Worm (Caenorhabditis elegans): ENCODE data around the gene W10G11.19.

Gene W10G11.19

DNA sequence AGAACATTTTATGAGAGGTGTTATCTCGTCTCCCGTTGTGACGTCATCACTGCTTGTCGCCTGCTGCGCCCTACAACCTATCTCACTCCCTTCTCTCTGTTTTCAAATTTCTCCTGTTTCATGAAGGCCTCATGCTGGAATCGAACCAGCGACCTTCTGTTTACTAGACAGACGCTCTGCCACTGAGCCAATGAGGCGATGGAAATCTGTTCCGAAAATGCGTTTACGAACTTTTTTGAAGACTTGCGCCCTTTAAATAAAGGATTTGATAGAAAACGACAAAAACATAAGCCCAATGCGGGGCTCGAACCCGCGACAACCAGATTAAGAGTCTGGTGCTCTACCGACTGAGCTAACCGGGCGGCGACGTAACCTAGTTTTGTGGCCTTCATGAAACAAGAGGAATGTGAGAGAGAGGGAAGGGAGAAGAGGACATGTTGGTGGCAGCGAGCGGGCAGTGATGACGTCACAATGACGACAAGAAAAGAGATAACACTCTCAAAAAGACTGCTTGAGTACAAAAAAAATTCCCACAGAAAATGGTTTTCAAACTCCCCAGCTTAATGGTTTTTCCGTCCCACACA lies 31.4 kb upstream of the W10G11.19 start, which contains the start of gene clec-126 (continued):
- TF ChIP-seq hlh-13 (GFP tag; optimal IDR thresholded peaks at IDR 0.05): peak; percentile 54
- peak; percentile 76 for TF ChIP-seq fkh-6 (tag; optimal IDR thresholded peaks at IDR 0.05)
- peak; percentile 68 for TF ChIP-seq ceh-19 (GFP tag; optimal IDR thresholded peaks at IDR 0.05)
- peak; percentile 77 for TF ChIP-seq ceh-6 (GFP tag; optimal IDR thresholded peaks at IDR 0.05)
- peak; percentile 81 for TF ChIP-seq ref-2 (tag; optimal IDR thresholded peaks at IDR 0.05)
- peak; percentile 93 for TF ChIP-seq elt-2 (tag; optimal IDR thresholded peaks at IDR 0.05)
- TF ChIP-seq unc-3 (GFP tag; conservative IDR thresholded peaks at IDR 0.05): no peak
- TF ChIP-seq unc-3 (tag; optimal IDR thresholded peaks at IDR 0.05): peak; percentile 50
- TF ChIP-seq ets-4 (tag; optimal IDR thresholded peaks at IDR 0.05): peak; percentile 5
- TF ChIP-seq ceh-30 (tag; optimal IDR thresholded peaks at IDR 0.05): no peak
- peak; percentile 58 for TF ChIP-seq odd-2 (tag; optimal IDR thresholded peaks at IDR 0.05)
- TF ChIP-seq fax-1 (tag; optimal IDR thresholded peaks at IDR 0.05): peak; percentile 44
- TF ChIP-seq pax-1 (tag; optimal IDR thresholded peaks at IDR 0.05): no peak
- TF ChIP-seq tbx-2 (tag; optimal IDR thresholded peaks at IDR 0.05): peak; percentile 76
- TF ChIP-seq ceh-2 (tag; optimal IDR thresholded peaks at IDR 0.05): peak; percentile 67
- peak; percentile 1 for TF ChIP-seq T23F11.4 (GFP tag; optimal IDR thresholded peaks at IDR 0.05)
- peak; percentile 52 for TF ChIP-seq gmeb-2 (tag; optimal IDR thresholded peaks at IDR 0.05)
- peak; percentile 0 for TF ChIP-seq mec-3 (tag; optimal IDR thresholded peaks at IDR 0.05; ENCODE audit: borderline replicate concordance)
- TF ChIP-seq pag-3 (tag; optimal IDR thresholded peaks at IDR 0.05; ENCODE audit: borderline replicate concordance): peak; percentile 19
- peak; percentile 64 for TF ChIP-seq lin-11 (tag; optimal IDR thresholded peaks at IDR 0.05)

DNA sequence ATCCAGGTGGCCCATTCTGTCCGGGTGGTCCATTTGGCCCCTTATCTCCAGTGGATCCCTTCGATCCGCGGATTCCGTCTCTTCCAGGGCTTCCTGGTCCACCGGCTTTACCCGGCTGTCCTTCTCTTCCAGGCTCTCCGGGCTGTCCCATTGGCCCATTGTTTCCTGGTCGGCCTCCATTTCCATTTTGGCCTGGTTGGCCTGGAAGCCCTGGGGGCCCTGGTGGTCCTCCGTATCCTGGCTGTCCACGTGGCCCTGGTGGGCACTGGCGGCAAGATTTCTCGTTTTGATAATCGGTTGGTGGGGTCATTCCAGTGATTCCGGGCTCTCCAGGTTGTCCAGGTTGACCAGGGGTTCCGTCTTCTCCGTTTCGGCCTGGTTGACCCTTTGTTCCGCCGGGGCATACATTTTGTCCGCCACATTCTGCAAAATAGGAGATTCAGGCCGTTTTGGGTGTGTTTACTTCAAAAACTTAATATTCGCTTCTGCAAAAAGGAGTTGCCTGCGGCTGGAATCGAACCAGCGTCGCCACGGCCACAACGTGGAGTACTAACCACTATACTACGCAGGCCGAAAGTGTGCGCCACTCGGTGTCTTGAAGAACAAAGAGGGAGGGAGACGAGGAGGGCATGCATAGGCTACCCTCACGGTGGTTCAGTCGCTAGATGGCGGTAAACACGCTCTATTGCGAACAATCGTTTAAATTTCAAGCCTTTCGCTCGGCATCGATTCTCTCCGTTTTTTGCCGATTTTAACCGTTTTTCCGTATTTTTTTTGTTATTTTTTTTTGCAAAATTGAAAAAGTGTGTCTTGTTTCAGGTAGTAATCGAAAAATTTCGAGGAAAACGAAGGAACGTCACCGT lies 29.2 kb upstream of the W10G11.19 start, which contains the start of gene W09G10.9:
Gene W09G10.9, plus strand, starts transcription at position 813 of the 863 bp plus-strand sequence.
- TF ChIP-seq C08G9.2 (tag; optimal IDR thresholded peaks at IDR 0.05) (peak; percentile 4), nhr-11 (tag; optimal IDR thresholded peaks at IDR 0.05) (no peak), pha-2 (tag; optimal IDR thresholded peaks at IDR 0.05) (peak; percentile 77), npax-4 (tag; optimal IDR thresholded peaks at IDR 0.05) (peak; percentile 40), fkh-6 (tag; optimal IDR thresholded peaks at IDR 0.05) (peak; percentile 66), unc-42 (tag; optimal IDR thresholded peaks at IDR 0.05) (no peak), K09A11.1 (tag; optimal IDR thresholded peaks at IDR 0.05; ENCODE audit: insufficient read depth) (peak; percentile 26), fkh-10 (GFP tag; optimal IDR thresholded peaks at IDR 0.05) (no peak), ceh-6 (GFP tag; optimal IDR thresholded peaks at IDR 0.05) (peak; percentile 83), ceh-19 (GFP tag; optimal IDR thresholded peaks at IDR 0.05) (peak; percentile 77), unc-3 (GFP tag; conservative IDR thresholded peaks at IDR 0.05) (peak; percentile 90), unc-3 (tag; optimal IDR thresholded peaks at IDR 0.05) (peak; percentile 71), zip-5 (tag; optimal IDR thresholded peaks at IDR 0.05) (peak; percentile 51), madf-2 (tag; optimal IDR thresholded peaks at IDR 0.05) (peak; percentile 76), ceh-34 (tag; optimal IDR thresholded peaks at IDR 0.05) (peak; percentile 62), ceh-31 (tag; optimal IDR thresholded peaks at IDR 0.05) (peak; percentile 39), hlh-13 (GFP tag; optimal IDR thresholded peaks at IDR 0.05) (peak; percentile 54), rnt-1 (tag; optimal IDR thresholded peaks at IDR 0.05) (peak; percentile 63), hlh-30 (tag; optimal IDR thresholded peaks at IDR 0.05; ENCODE audit: insufficient read depth) (peak; percentile 5), mec-3 (tag; optimal IDR thresholded peaks at IDR 0.05; ENCODE audit: borderline replicate concordance) (no peak), ceh-24 (tag; optimal IDR thresholded peaks at IDR 0.05) (no peak), ama-1 (optimal IDR thresholded peaks at IDR 0.05) (no peak), K02D7.2 (tag; optimal IDR thresholded peaks at IDR 0.05) (peak; percentile 56), nfya-1 (tag; optimal IDR thresholded peaks at IDR 0.05) (peak; percentile 57), ceh-14 (tag; optimal IDR thresholded peaks at IDR 0.05) (peak; percentile 13), F13H6.1 (tag; optimal IDR thresholded peaks at IDR 0.05) (no peak), T23F11.4 (GFP tag; optimal IDR thresholded peaks at IDR 0.05) (peak; percentile 56), hlh-6 (tag; optimal IDR thresholded peaks at IDR 0.05) (peak; percentile 77), che-1 (tag; optimal IDR thresholded peaks at IDR 0.05) (peak; percentile 74), unc-86 (tag; optimal IDR thresholded peaks at IDR 0.05) (peak; percentile 75), unc-55 (GFP tag; optimal IDR thresholded peaks at IDR 0.05) (no peak), ceh-30 (tag; optimal IDR thresholded peaks at IDR 0.05) (no peak), ceh-22 (tag; optimal IDR thresholded peaks at IDR 0.05) (peak; percentile 59), ets-4 (tag; optimal IDR thresholded peaks at IDR 0.05) (no peak), sox-2 (GFP tag; IDR thresholded peaks at IDR 0.05) (peak; percentile 88), lim-6 (tag; optimal IDR thresholded peaks at IDR 0.05) (no peak), pag-3 (tag; optimal IDR thresholded peaks at IDR 0.05; ENCODE audit: borderline replicate concordance) (no peak), ceh-45 (GFP tag; IDR thresholded peaks at IDR 0.05) (peak; percentile 79)
